Worm (Caenorhabditis elegans) whole organism, L4 larva: ENCODE data around the gene bec-1.

Experiments used
- D1046.2 ChIP-seq: fragments of 200-800 bp; sonication (Bioruptor generic); IDR thresholded peaks from 2 replicates; pipeline ENCODE4 v1.3.6; 2022; ENCODE audit warnings: missing genetic modification characterization, missing compliant biosample characterization
- F44E2.7 ChIP-seq: fragments of 200-800 bp; sonication (Bioruptor generic); IDR thresholded peaks from 2 replicates; pipeline ENCODE4 v2.1.2; 2022; ENCODE audit warnings: missing genetic modification characterization, missing compliant biosample characterization
- F49E8.2 ChIP-seq: sonication (generic microtip); optimal IDR thresholded peaks from 2 replicates; lab custom pipeline; 2016; ENCODE audit warnings: missing compliant biosample characterization, mild to moderate bottlenecking, missing genetic modification characterization, borderline replicate concordance
- R02D3.7 ChIP-seq: fragments of 150-350 bp; sonication (generic microtip); optimal IDR thresholded peaks from 3 replicates; lab custom pipeline; 2014; ENCODE audit warnings: missing biosample characterization, missing genetic modification characterization
- T20F7.1 ChIP-seq: fragments of 200-800 bp; sonication (Bioruptor generic); optimal IDR thresholded peaks from 2 replicates; lab custom pipeline; 2018; ENCODE audit warnings: mild to moderate bottlenecking, missing genetic modification characterization, missing compliant biosample characterization
- T26A8.4 ChIP-seq: fragments of 200-800 bp; sonication (Bioruptor generic); IDR thresholded peaks from 2 replicates; pipeline ENCODE4 v1.3.6; 2022; ENCODE audit warnings: missing genetic modification characterization, missing compliant biosample characterization
- Y105C5A.15 ChIP-seq: fragments of 200-800 bp; sonication (Bioruptor generic); IDR thresholded peaks from 2 replicates; pipeline ENCODE4 v1.3.6; 2022; ENCODE audit warnings: missing genetic modification characterization, missing compliant biosample characterization
- Y48G9A.11 ChIP-seq: fragments of 200-800 bp; sonication (Bioruptor generic); IDR thresholded peaks from 2 replicates; pipeline ENCODE4 v1.3.6; 2022; ENCODE audit warnings: missing genetic modification reagents, missing genetic modification characterization, missing compliant biosample characterization
- Y75B8A.6 ChIP-seq: fragments of 200-800 bp; sonication (Bioruptor generic); IDR thresholded peaks from 2 replicates; pipeline ENCODE4 v1.3.6; 2022; ENCODE audit warnings: missing genetic modification reagents, missing genetic modification characterization, missing compliant biosample characterization
- arid-1 ChIP-seq: fragments of 200-800 bp; sonication (Bioruptor generic); conservative IDR thresholded peaks from 2 replicates; pipeline ENCODE4 v1.3.6; 2022; ENCODE audit warnings: missing genetic modification reagents, missing genetic modification characterization, missing compliant biosample characterization
- attf-4 ChIP-seq: sonication (generic microtip); optimal IDR thresholded peaks from 3 replicates; lab custom pipeline; 2017; ENCODE audit warnings: missing biosample characterization, missing genetic modification characterization
- ceh-28 ChIP-seq: fragments of 150-350 bp; optimal IDR thresholded peaks from 2 replicates; lab custom pipeline; 2014; ENCODE audit warnings: missing biosample characterization, missing genetic modification reagents, missing genetic modification characterization
- ceh-32 ChIP-seq: sonication (generic microtip); optimal IDR thresholded peaks from 2 replicates; lab custom pipeline; 2016; ENCODE audit warnings: mild to moderate bottlenecking, missing genetic modification characterization, missing compliant biosample characterization; ENCODE audit not compliant: poor library complexity
- ceh-44 ChIP-seq: fragments of 200-800 bp; sonication (Bioruptor generic); IDR thresholded peaks from 2 replicates; pipeline ENCODE4 v1.3.6; 2022; ENCODE audit warnings: missing genetic modification reagents, missing genetic modification characterization, missing compliant biosample characterization
- daf-16 ChIP-seq, 3 experiments: sonication (generic microtip); optimal IDR thresholded peaks; 2 replicates each; lab custom pipeline; 2016 to 2017; ENCODE audit warnings: missing genetic modification characterization in 3 of 3, missing genetic modification reagents in 3 of 3, mild to moderate bottlenecking in 2 of 3, missing compliant biosample characterization in 2 of 3, missing biosample characterization in 1 of 3, moderate library complexity in 1 of 3
- daf-19 ChIP-seq: fragments of 200-800 bp; sonication (Bioruptor generic); conservative IDR thresholded peaks from 2 replicates; pipeline ENCODE4 v1.3.6; 2022; ENCODE audit warnings: missing genetic modification characterization, missing compliant biosample characterization
- dmd-6 ChIP-seq: fragments of 200-800 bp; sonication (Bioruptor generic); IDR thresholded peaks from 2 replicates; pipeline ENCODE4 v1.3.6; 2022; ENCODE audit warnings: missing genetic modification reagents, missing genetic modification characterization, missing compliant biosample characterization
- dmd-8 ChIP-seq: fragments of 200-800 bp; sonication (Bioruptor generic); IDR thresholded peaks from 2 replicates; pipeline ENCODE4 v1.3.6; 2022; ENCODE audit warnings: missing genetic modification characterization, missing compliant biosample characterization
- dmd-9 ChIP-seq: fragments of 200-800 bp; sonication (Bioruptor generic); IDR thresholded peaks from 2 replicates; pipeline ENCODE4 v1.3.6; 2022; ENCODE audit warnings: missing genetic modification reagents, missing genetic modification characterization, missing compliant biosample characterization
- fkh-10 ChIP-seq: fragments of 150-350 bp; optimal IDR thresholded peaks from 2 replicates; lab custom pipeline; 2014; ENCODE audit warnings: missing biosample characterization, missing genetic modification reagents, missing genetic modification characterization
- fos-1 ChIP-seq: fragments of 150-350 bp; optimal IDR thresholded peaks from 2 replicates; lab custom pipeline; 2014; ENCODE audit warnings: missing biosample characterization, missing genetic modification characterization
- hif-1 ChIP-seq, 2 experiments: sonication (generic microtip); optimal IDR thresholded peaks; 2 replicates each; lab custom pipeline; 2016 to 2017; ENCODE audit warnings: missing compliant biosample characterization in 2 of 2, missing genetic modification characterization in 2 of 2, missing genetic modification reagents in 2 of 2, missing genotype in 2 of 2, mild to moderate bottlenecking in 1 of 2
- hlh-11 ChIP-seq: fragments of 200-800 bp; sonication (Bioruptor generic); optimal IDR thresholded peaks from 2 replicates; lab custom pipeline; 2018; ENCODE audit warnings: mild to moderate bottlenecking, missing genetic modification characterization, missing compliant biosample characterization
- jun-1 ChIP-seq: fragments of 150-350 bp; optimal IDR thresholded peaks from 2 replicates; lab custom pipeline; 2014; ENCODE audit warnings: missing biosample characterization, missing genetic modification reagents, missing genetic modification characterization
- lin-13 ChIP-seq: fragments of 150-350 bp; optimal IDR thresholded peaks from 2 replicates; lab custom pipeline; 2014; ENCODE audit warnings: missing biosample characterization, missing genetic modification reagents, missing genetic modification characterization
- lin-15B ChIP-seq: fragments of 150-350 bp; sonication (generic microtip); optimal IDR thresholded peaks from 3 replicates; lab custom pipeline; 2014; ENCODE audit warnings: missing biosample characterization, missing genetic modification characterization
- lin-29 ChIP-seq: fragments of 200-800 bp; sonication (Bioruptor generic); IDR thresholded peaks from 2 replicates; pipeline ENCODE4 v1.3.6; 2022; ENCODE audit warnings: missing genetic modification reagents, missing genetic modification characterization, missing compliant biosample characterization
- lsy-2 ChIP-seq, 2 experiments: fragments of 150-350 bp in 1 of 2; sonication (generic microtip) in 1 of 2; optimal IDR thresholded peaks; 2 replicates each; lab custom pipeline; 2014 to 2017; ENCODE audit warnings: missing biosample characterization in 2 of 2, missing genetic modification characterization in 2 of 2
- madf-5 ChIP-seq, 2 experiments: fragments of 200-800 bp; sonication (Bioruptor generic); IDR thresholded peaks; 2 replicates each; pipeline ENCODE4 v1.3.6; 2022; ENCODE audit warnings: missing compliant biosample characterization in 2 of 2, missing genetic modification characterization in 2 of 2
- mep-1 ChIP-seq: fragments of 150-350 bp; sonication (generic microtip); optimal IDR thresholded peaks from 3 replicates; lab custom pipeline; 2014; ENCODE audit warnings: missing biosample characterization, missing genetic modification characterization
- mes-2 ChIP-seq: sonication (generic microtip); optimal IDR thresholded peaks from 2 replicates; lab custom pipeline; 2016; ENCODE audit warnings: missing genotype, mild to moderate bottlenecking, missing genetic modification characterization, missing compliant biosample characterization; ENCODE audit not compliant: poor library complexity, severe bottlenecking
- mxl-2 ChIP-seq: fragments of 200-800 bp; sonication (Bioruptor generic); conservative IDR thresholded peaks from 2 replicates; pipeline ENCODE4 v1.3.6; 2022; ENCODE audit warnings: missing genetic modification reagents, missing genetic modification characterization, missing compliant biosample characterization
- nhr-11 ChIP-seq: fragments of 150-350 bp; optimal IDR thresholded peaks from 2 replicates; lab custom pipeline; 2014; ENCODE audit warnings: missing biosample characterization, missing genetic modification characterization
- nhr-25 ChIP-seq: sonication (generic microtip); optimal IDR thresholded peaks from 2 replicates; lab custom pipeline; 2017; ENCODE audit warnings: missing genetic modification characterization, mild to moderate bottlenecking, missing compliant biosample characterization, antibody characterized with exemption, moderate library complexity, borderline replicate concordance; ENCODE audit not compliant: insufficient read depth
- nhr-42 ChIP-seq: fragments of 200-800 bp; sonication (Bioruptor generic); IDR thresholded peaks from 2 replicates; pipeline ENCODE4 v1.3.6; 2022; ENCODE audit warnings: missing genetic modification characterization, missing compliant biosample characterization
- nhr-48 ChIP-seq: sonication (generic microtip); optimal IDR thresholded peaks from 2 replicates; lab custom pipeline; 2016; ENCODE audit warnings: mild to moderate bottlenecking, missing genetic modification characterization, missing compliant biosample characterization
- nhr-6 ChIP-seq: fragments of 150-350 bp; optimal IDR thresholded peaks from 2 replicates; lab custom pipeline; 2014; ENCODE audit warnings: missing biosample characterization, missing genetic modification characterization
- nhr-76 ChIP-seq: fragments of 150-350 bp; optimal IDR thresholded peaks from 2 replicates; lab custom pipeline; 2014; ENCODE audit warnings: missing biosample characterization, missing genetic modification characterization
- nhr-77 ChIP-seq: fragments of 150-350 bp; optimal IDR thresholded peaks from 2 replicates; lab custom pipeline; 2014; ENCODE audit warnings: missing biosample characterization, missing genetic modification characterization
- saeg-2 ChIP-seq: fragments of 200-800 bp; sonication (Bioruptor generic); IDR thresholded peaks from 2 replicates; pipeline ENCODE4 v1.3.6; 2022; ENCODE audit warnings: missing genetic modification reagents, missing genetic modification characterization, missing compliant biosample characterization
- sdz-12 ChIP-seq: fragments of 200-800 bp; sonication (Bioruptor generic); optimal IDR thresholded peaks from 2 replicates; lab custom pipeline; 2018; ENCODE audit warnings: mild to moderate bottlenecking, missing genetic modification characterization, missing compliant biosample characterization
- spr-1 ChIP-seq: sonication (generic microtip); optimal IDR thresholded peaks from 2 replicates; lab custom pipeline; 2016; ENCODE audit warnings: mild to moderate bottlenecking, missing genetic modification characterization, missing compliant biosample characterization
- spr-3 ChIP-seq: fragments of 200-800 bp; sonication (Bioruptor generic); optimal IDR thresholded peaks from 2 replicates; lab custom pipeline; 2018; ENCODE audit warnings: mild to moderate bottlenecking, missing genetic modification characterization, missing compliant biosample characterization
- tra-1 ChIP-seq: fragments of 200-800 bp; sonication (Bioruptor generic); IDR thresholded peaks from 2 replicates; pipeline ENCODE4 v1.3.6; 2022; ENCODE audit warnings: missing genetic modification reagents, missing genetic modification characterization, missing compliant biosample characterization
- unc-130 ChIP-seq: sonication (generic microtip); optimal IDR thresholded peaks from 2 replicates; lab custom pipeline; 2016; ENCODE audit warnings: missing genetic modification reagents, missing genetic modification characterization, missing compliant biosample characterization
- vab-7 ChIP-seq: fragments of 200-800 bp; sonication (Bioruptor generic); IDR thresholded peaks from 2 replicates; pipeline ENCODE4 v1.3.6; 2022; ENCODE audit warnings: missing genetic modification reagents, missing genetic modification characterization, missing compliant biosample characterization
- zfp-2 ChIP-seq: sonication (generic microtip); optimal IDR thresholded peaks from 2 replicates; lab custom pipeline; 2016; ENCODE audit warnings: mild to moderate bottlenecking, missing genetic modification characterization, missing compliant biosample characterization
- zfp-3 ChIP-seq: fragments of 200-800 bp; sonication (Bioruptor generic); conservative IDR thresholded peaks from 2 replicates; pipeline ENCODE4 v1.3.6; 2022; ENCODE audit warnings: missing genetic modification reagents, missing genetic modification characterization, missing compliant biosample characterization
- zip-2 ChIP-seq: fragments of 150-350 bp; optimal IDR thresholded peaks from 2 replicates; lab custom pipeline; 2014; ENCODE audit warnings: missing biosample characterization, missing genetic modification characterization
- ztf-7 ChIP-seq: fragments of 150-350 bp; optimal IDR thresholded peaks from 2 replicates; lab custom pipeline; 2014; ENCODE audit warnings: missing biosample characterization, missing genetic modification characterization

bec-1 gene

ce11 chrIV:5667191-5667590 is 3.0 kb upstream of the bec-1 start (continued):
- 0 out of 2 replicates have a peak, but pooled peaks have one; percentile 16 for TF ChIP-seq vab-7 (GFP tag; lab: Robert Waterston, UW)
- no peak for TF ChIP-seq nhr-48
- TF ChIP-seq nhr-42 (GFP tag; lab: Robert Waterston, UW): no peak
- TF ChIP-seq lin-15B (tag; lab: Kevin White, UChicago): no peak
- no peak for TF ChIP-seq Y75B8A.6 (GFP tag; lab: Robert Waterston, UW)
- TF ChIP-seq mxl-2: no peak
- no peak for TF ChIP-seq R02D3.7
- TF ChIP-seq fkh-10: no peak
- TF ChIP-seq zip-2 (tag; lab: Kevin White, UChicago): no peak
- no peak for TF ChIP-seq lin-13 (GFP tag; lab: Kevin White, UChicago)
- no peak for TF ChIP-seq saeg-2
- TF ChIP-seq zfp-2 (tag; lab: Kevin White, UChicago): no peak
- peak; percentile 43 for TF ChIP-seq nhr-11 (tag; lab: Kevin White, UChicago)
- no peak for TF ChIP-seq sdz-12
- TF ChIP-seq F49E8.2 (tag; lab: Kevin White, UChicago): no peak
- TF ChIP-seq dmd-8: no peak
- TF ChIP-seq F44E2.7 (GFP tag; lab: Robert Waterston, UW): no peak
- peak; percentile 76 for TF ChIP-seq hlh-11
- TF ChIP-seq Y105C5A.15 (GFP tag; lab: Robert Waterston, UW): no peak
- 0 out of 2 replicates have a peak, but pooled peaks have one; percentile 5 for TF ChIP-seq dmd-9 (GFP tag; lab: Robert Waterston, UW)
- no peak for TF ChIP-seq jun-1
- TF ChIP-seq ceh-28 (tag; lab: Kevin White, UChicago): no peak
- TF ChIP-seq mes-2: no peak
- no peak for TF ChIP-seq D1046.2 (GFP tag; lab: Robert Waterston, UW)
- TF ChIP-seq ceh-32: no peak
- peak in 1 of 2 experiments; percentile 62 for TF ChIP-seq lsy-2 (tag; optimal IDR thresholded peaks at IDR 0.05; lab: Kevin White, UChicago)
- peak; percentile 16 for TF ChIP-seq nhr-77 (tag; lab: Kevin White, UChicago)
- no peak for TF ChIP-seq attf-4
- TF ChIP-seq ceh-44 (GFP tag; lab: Robert Waterston, UW): no peak
- TF ChIP-seq ztf-7 (tag; lab: Kevin White, UChicago): peak; percentile 42
- TF ChIP-seq fos-1: no peak
- TF ChIP-seq T26A8.4: no peak
- TF ChIP-seq T20F7.1 (GFP tag; lab: Kevin White, UChicago): no peak
- peak in 1 of 2 experiments; percentile 86 for TF ChIP-seq daf-16 (GFP tag; optimal IDR thresholded peaks at IDR 0.05; lab: Kevin White, UChicago)
- TF ChIP-seq daf-16 (tag; optimal IDR thresholded peaks at IDR 0.05; lab: Kevin White, UChicago): peak; percentile 88
- no peak for TF ChIP-seq zfp-3 (GFP tag; lab: Robert Waterston, UW)
- TF ChIP-seq lin-29: no peak
- TF ChIP-seq daf-19 (GFP tag; lab: Robert Waterston, UW): no peak
- TF ChIP-seq spr-3 (GFP tag; lab: Kevin White, UChicago): no peak
- TF ChIP-seq Y48G9A.11 (GFP tag; lab: Robert Waterston, UW): no peak
- TF ChIP-seq spr-1 (tag; lab: Kevin White, UChicago): no peak
- peak; percentile 57 for TF ChIP-seq mep-1 (tag; lab: Kevin White, UChicago)
- TF ChIP-seq madf-5 (GFP tag; IDR thresholded peaks at IDR 0.05; lab: Robert Waterston, UW): 0 out of 4 replicates have a peak, but pooled peaks of 1 of the 2 experiments have one; percentile 16
- no peak for TF ChIP-seq arid-1
- no peak for TF ChIP-seq nhr-25 (tag; lab: Kevin White, UChicago)
- TF ChIP-seq unc-130: no peak
- TF ChIP-seq nhr-6: peak; percentile 64
- 0 out of 2 replicates have a peak, but pooled peaks have one; percentile 18 for TF ChIP-seq dmd-6 (GFP tag; lab: Robert Waterston, UW)
- no peak for TF ChIP-seq tra-1 (GFP tag; lab: Robert Waterston, UW)
- TF ChIP-seq hif-1 (tag; optimal IDR thresholded peaks at IDR 0.05; lab: Kevin White, UChicago): peak in 1 of 2 experiments; percentile 23
- no peak for TF ChIP-seq nhr-76 (tag; lab: Kevin White, UChicago)
